Fruit fly (Drosophila melanogaster) whole organism, prepupa: ENCODE results near the gene CG17752.
A peak's percentile ranks its signal among the peaks of the same experiment; 100 is the strongest.

Experiments
- CG10631 ChIP-seq: fragments of 200-800 bp; sonication (Bioruptor generic); optimal IDR thresholded peaks from 2 replicates; lab custom pipeline; 2016; ENCODE audit warnings: missing biosample characterization, missing genetic modification characterization
- CG10669 ChIP-seq: fragments of 200-800 bp; sonication (Bioruptor generic); optimal IDR thresholded peaks from 3 replicates; lab custom pipeline; 2018; ENCODE audit warnings: missing biosample characterization, mild to moderate bottlenecking, missing genetic modification characterization, moderate library complexity
- CG11762 ChIP-seq: fragments of 200-800 bp; sonication (Bioruptor generic); optimal IDR thresholded peaks from 3 replicates; lab custom pipeline; 2016; ENCODE audit warnings: missing biosample characterization, missing genetic modification characterization; ENCODE audit not compliant: insufficient read depth
- CG1621 ChIP-seq: fragments of 200-800 bp; sonication (Bioruptor generic); optimal IDR thresholded peaks from 3 replicates; lab custom pipeline; 2018; ENCODE audit warnings: missing biosample characterization, mild to moderate bottlenecking, missing genetic modification characterization
- CG16779 ChIP-seq: fragments of 200-800 bp; sonication (Bioruptor generic); optimal IDR thresholded peaks from 3 replicates; lab custom pipeline; 2017; ENCODE audit warnings: missing biosample characterization, mild to moderate bottlenecking, missing genetic modification characterization
- CG31627 ChIP-seq: fragments of 200-800 bp; sonication (Bioruptor generic); optimal IDR thresholded peaks from 3 replicates; lab custom pipeline; 2016; ENCODE audit warnings: missing biosample characterization, missing genetic modification characterization
- CG34406 ChIP-seq: fragments of 200-800 bp; sonication (Bioruptor generic); optimal IDR thresholded peaks from 3 replicates; lab custom pipeline; 2016; ENCODE audit warnings: missing biosample characterization, missing genetic modification characterization
- CG3919 ChIP-seq: fragments of 200-800 bp; sonication (Bioruptor generic); optimal IDR thresholded peaks from 3 replicates; lab custom pipeline; 2016; ENCODE audit warnings: missing biosample characterization, missing genetic modification characterization
- CG6276 ChIP-seq: fragments of 200-800 bp; sonication (Bioruptor generic); optimal IDR thresholded peaks from 2 replicates; lab custom pipeline; 2017; ENCODE audit warnings: missing biosample characterization, mild to moderate bottlenecking, missing genetic modification characterization
- CG6792 ChIP-seq: fragments of 200-800 bp; sonication (Bioruptor generic); optimal IDR thresholded peaks from 3 replicates; lab custom pipeline; 2016; ENCODE audit warnings: missing biosample characterization, missing genetic modification characterization
- CG7368 ChIP-seq: fragments of 200-800 bp; sonication (Bioruptor generic); optimal IDR thresholded peaks from 3 replicates; lab custom pipeline; 2016; ENCODE audit warnings: missing biosample characterization, missing genetic modification characterization
- CG8119 ChIP-seq: fragments of 200-800 bp; sonication (Bioruptor generic); IDR thresholded peaks from 3 replicates; pipeline ENCODE4 v1.3.6; 2022; ENCODE audit warnings: missing biosample characterization, missing genetic modification characterization
- CG8319 ChIP-seq: fragments of 200-800 bp; sonication (Bioruptor generic); optimal IDR thresholded peaks from 3 replicates; lab custom pipeline; 2016; ENCODE audit warnings: missing biosample characterization, missing genetic modification characterization
- CG8632 ChIP-seq: fragments of 200-800 bp; sonication (Bioruptor generic); optimal IDR thresholded peaks from 3 replicates; lab custom pipeline; 2016; ENCODE audit warnings: missing biosample characterization, missing genetic modification characterization
- Eip78C ChIP-seq: fragments of 200-800 bp; sonication (Bioruptor generic); peaks from one replicate; lab custom pipeline; 2016; ENCODE audit warnings: missing biosample characterization, missing genetic modification characterization
- Ets96B ChIP-seq: fragments of 200-800 bp; optimal IDR thresholded peaks from 2 replicates; lab custom pipeline; 2019; ENCODE audit warnings: missing biosample characterization, mild to moderate bottlenecking, missing genetic modification characterization, moderate library complexity
- Hr38 ChIP-seq: sonication (Bioruptor generic); optimal IDR thresholded peaks from 2 replicates; lab custom pipeline; 2016; ENCODE audit warnings: missing biosample characterization, missing genetic modification characterization
- Hr39 ChIP-seq: fragments of 200-800 bp; sonication (Bioruptor generic); optimal IDR thresholded peaks from 2 replicates; lab custom pipeline; 2016; ENCODE audit warnings: missing biosample characterization, missing genetic modification characterization
- Hr4 ChIP-seq: fragments of 200-800 bp; sonication (Bioruptor generic); optimal IDR thresholded peaks from 3 replicates; lab custom pipeline; 2016; ENCODE audit warnings: missing biosample characterization, missing genetic modification characterization
- Lpt ChIP-seq: fragments of 200-800 bp; sonication (Bioruptor generic); optimal IDR thresholded peaks from 3 replicates; lab custom pipeline; 2016; ENCODE audit warnings: missing biosample characterization, missing genetic modification characterization
- Met ChIP-seq: fragments of 200-800 bp; sonication (Bioruptor generic); optimal IDR thresholded peaks from 3 replicates; lab custom pipeline; 2016; ENCODE audit warnings: missing biosample characterization, missing genetic modification characterization
- OdsH ChIP-seq: fragments of 200-800 bp; sonication (Bioruptor generic); optimal IDR thresholded peaks from 3 replicates; lab custom pipeline; 2016; ENCODE audit warnings: missing biosample characterization, missing genetic modification characterization
- Sox14 ChIP-seq: fragments of 200-800 bp; sonication (Bioruptor generic); optimal IDR thresholded peaks from 3 replicates; lab custom pipeline; 2016; ENCODE audit warnings: missing biosample characterization, missing genetic modification characterization
- Sox15 ChIP-seq: fragments of 200-800 bp; sonication (Bioruptor generic); optimal IDR thresholded peaks from 3 replicates; lab custom pipeline; 2016; ENCODE audit warnings: missing biosample characterization, missing genetic modification characterization
- achi ChIP-seq: fragments of 200-800 bp; sonication (Bioruptor generic); optimal IDR thresholded peaks from 3 replicates; lab custom pipeline; 2016; ENCODE audit warnings: missing biosample characterization, missing genetic modification characterization
- acj6 ChIP-seq: fragments of 200-800 bp; sonication (Bioruptor generic); optimal IDR thresholded peaks from 3 replicates; lab custom pipeline; 2016; ENCODE audit warnings: missing biosample characterization, missing genetic modification characterization
- cyc ChIP-seq: fragments of 200-800 bp; sonication (Bioruptor generic); optimal IDR thresholded peaks from 3 replicates; lab custom pipeline; 2016; ENCODE audit warnings: missing biosample characterization, missing genetic modification characterization
- dac ChIP-seq: fragments of 200-800 bp; sonication (Bioruptor generic); optimal IDR thresholded peaks from 2 replicates; lab custom pipeline; 2017; ENCODE audit warnings: missing biosample characterization, mild to moderate bottlenecking, missing genetic modification characterization
- dsx ChIP-seq: fragments of 200-800 bp; optimal IDR thresholded peaks from 3 replicates; lab custom pipeline; 2019; ENCODE audit warnings: missing biosample characterization, mild to moderate bottlenecking, missing genetic modification characterization, moderate library complexity; ENCODE audit not compliant: poor library complexity, severe bottlenecking
- eg ChIP-seq: fragments of 200-800 bp; sonication (Bioruptor generic); IDR thresholded peaks from 3 replicates; pipeline ENCODE4 v1.3.6; 2022; ENCODE audit warnings: missing biosample characterization, missing genetic modification characterization
- esn ChIP-seq: fragments of 200-800 bp; sonication (Bioruptor generic); optimal IDR thresholded peaks from 2 replicates; lab custom pipeline; 2016; ENCODE audit warnings: missing biosample characterization, mild to moderate bottlenecking, missing genetic modification characterization, moderate library complexity
- fkh ChIP-seq: fragments of 200-800 bp; sonication (Bioruptor generic); optimal IDR thresholded peaks from 3 replicates; lab custom pipeline; 2017; ENCODE audit warnings: missing biosample characterization, mild to moderate bottlenecking, missing genetic modification characterization, moderate library complexity
- lz ChIP-seq: fragments of 200-800 bp; sonication (Bioruptor generic); optimal IDR thresholded peaks from 3 replicates; lab custom pipeline; 2016; ENCODE audit warnings: missing biosample characterization, missing genetic modification characterization
- pdm3 ChIP-seq: fragments of 200-800 bp; sonication (Bioruptor generic); optimal IDR thresholded peaks from 3 replicates; lab custom pipeline; 2016; ENCODE audit warnings: missing biosample characterization, missing genetic modification characterization
- salr ChIP-seq, 2 experiments: fragments of 200-800 bp; sonication (Bioruptor generic); optimal IDR thresholded peaks; 3 replicates each; lab custom pipeline; 2016 to 2018; ENCODE audit warnings: missing biosample characterization in 2 of 2, missing genetic modification characterization in 2 of 2, mild to moderate bottlenecking in 1 of 2
- ss ChIP-seq, 2 experiments: fragments of 200-800 bp; sonication (Bioruptor generic); optimal IDR thresholded peaks; 2 replicates in 1 of 2; 3 replicates in 1 of 2; lab custom pipeline; 2017 to 2018; ENCODE audit warnings: mild to moderate bottlenecking in 2 of 2, missing biosample characterization in 2 of 2, missing genetic modification characterization in 2 of 2, moderate library complexity in 1 of 2
- topi ChIP-seq: fragments of 200-800 bp; sonication (Bioruptor generic); optimal IDR thresholded peaks from 3 replicates; lab custom pipeline; 2016; ENCODE audit warnings: missing biosample characterization, missing genetic modification characterization
- vri ChIP-seq: fragments of 200-800 bp; sonication (Bioruptor generic); optimal IDR thresholded peaks from 3 replicates; lab custom pipeline; 2016; ENCODE audit warnings: missing biosample characterization, mild to moderate bottlenecking, missing genetic modification characterization

Gene CG17752

DNA sequence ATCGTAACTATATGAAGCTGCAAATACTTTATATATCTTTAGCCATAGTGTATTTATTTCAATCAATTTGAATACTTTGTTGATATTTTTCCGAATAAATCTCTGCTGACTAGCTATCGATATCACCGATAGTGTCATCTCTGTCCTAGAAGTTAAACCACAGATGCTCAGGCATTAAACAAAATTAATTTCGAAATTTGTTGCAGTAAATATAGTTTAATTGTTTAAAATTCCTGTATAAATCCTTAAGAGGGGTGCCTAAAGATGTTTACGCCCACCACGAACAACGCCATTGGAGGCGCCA is 34.8 kb downstream of the CG17752 start, which contains the start of gene Nup58:
Gene Nup58, plus strand, starts transcription at position 126 of the 304 bp plus-strand sequence.
- TF ChIP-seq lz (GFP tag; lab: Kevin White, UChicago) = peak; percentile 10
- peak; percentile 30 for TF ChIP-seq dsx (GFP tag; lab: Kevin White, UChicago)
- TF ChIP-seq CG6792 = no peak
- TF ChIP-seq CG11762 (GFP tag; lab: Kevin White, UChicago) = no peak
- no peak for TF ChIP-seq CG8632 (GFP tag; lab: Kevin White, UChicago)
- TF ChIP-seq CG8119 (GFP tag; lab: Robert Waterston, UW) = no peak
- TF ChIP-seq Eip78C (GFP tag; lab: Kevin White, UChicago) = peak; percentile 22
- TF ChIP-seq CG31627 = peak; percentile 21
- TF ChIP-seq acj6 = no peak
- no peak for TF ChIP-seq CG10631 (GFP tag; lab: Kevin White, UChicago)
- peak; percentile 24 for TF ChIP-seq Hr39 (GFP tag; lab: Kevin White, UChicago)
- no peak for TF ChIP-seq salr (GFP tag; optimal IDR thresholded peaks at IDR 0.05; lab: Kevin White, UChicago)
- TF ChIP-seq eg (GFP tag; lab: Robert Waterston, UW) = 0 out of 3 replicates have a peak, but pooled peaks have one; percentile 17

DNA sequence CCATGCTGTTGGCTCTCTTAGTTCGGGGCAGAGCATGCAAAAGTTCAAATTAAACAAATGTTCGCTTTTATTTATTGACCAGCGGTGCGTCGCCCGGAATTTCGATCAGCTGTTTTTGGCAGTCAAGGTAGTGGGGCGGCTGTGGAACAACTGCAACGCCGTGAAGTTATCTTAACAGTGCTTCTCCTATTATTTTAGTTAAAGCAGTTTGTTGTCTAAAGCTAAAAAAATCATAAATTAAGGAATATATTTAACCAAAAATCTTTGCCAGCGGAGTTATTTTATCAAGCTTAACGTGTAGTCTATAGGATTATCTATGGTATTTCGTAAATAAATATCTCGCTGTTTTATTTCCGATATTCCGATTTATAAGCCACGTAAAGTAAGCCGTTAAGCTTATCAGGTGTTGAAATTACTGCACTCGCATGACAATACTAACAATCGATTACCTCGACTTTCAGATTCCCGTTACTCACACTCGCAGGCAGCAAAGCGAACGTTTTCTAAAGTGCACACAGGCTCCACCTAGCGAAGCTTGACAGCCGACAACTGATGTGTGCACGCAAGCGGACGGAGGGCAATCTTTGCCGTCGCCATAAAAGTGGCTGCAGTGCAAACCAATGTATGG is 38.4 kb downstream of the CG17752 start, which contains the start of the genes CG6195 and CG31220:
Gene CG6195, minus strand, starts transcription at position 122 of the 628 bp plus-strand sequence.
Gene CG31220, plus strand, starts transcription at position 199 of the 628 bp plus-strand sequence.
- TF ChIP-seq CG16779 (tag; lab: Kevin White, UChicago) (no peak), Eip78C (GFP tag; lab: Kevin White, UChicago) (peak; percentile 64), CG1621 (tag; lab: Kevin White, UChicago) (peak; percentile 37), fkh (GFP tag; lab: Kevin White, UChicago) (peak; percentile 80), esn (GFP tag; lab: Kevin White, UChicago) (peak; percentile 37), Ets96B (tag; lab: Kevin White, UChicago) (no peak), Hr38 (GFP tag; lab: Kevin White, UChicago) (no peak), topi (GFP tag; lab: Kevin White, UChicago) (peak; percentile 38), achi (GFP tag; lab: Kevin White, UChicago) (peak; percentile 88), ss (GFP tag; optimal IDR thresholded peaks at IDR 0.05; lab: Kevin White, UChicago) (peak in 1 of 2 experiments; percentile 5), CG34406 (GFP tag; lab: Kevin White, UChicago) (no peak), Hr39 (GFP tag; lab: Kevin White, UChicago) (peak; percentile 21), pdm3 (GFP tag; lab: Kevin White, UChicago) (peak; percentile 45), dac (GFP tag; lab: Kevin White, UChicago) (no peak), CG3919 (GFP tag; lab: Kevin White, UChicago) (no peak), CG8319 (no peak), Met (GFP tag; lab: Kevin White, UChicago) (peak; percentile 36), CG6276 (GFP tag; lab: Kevin White, UChicago) (no peak), cyc (GFP tag; lab: Kevin White, UChicago) (no peak), CG7368 (no peak)

DNA sequence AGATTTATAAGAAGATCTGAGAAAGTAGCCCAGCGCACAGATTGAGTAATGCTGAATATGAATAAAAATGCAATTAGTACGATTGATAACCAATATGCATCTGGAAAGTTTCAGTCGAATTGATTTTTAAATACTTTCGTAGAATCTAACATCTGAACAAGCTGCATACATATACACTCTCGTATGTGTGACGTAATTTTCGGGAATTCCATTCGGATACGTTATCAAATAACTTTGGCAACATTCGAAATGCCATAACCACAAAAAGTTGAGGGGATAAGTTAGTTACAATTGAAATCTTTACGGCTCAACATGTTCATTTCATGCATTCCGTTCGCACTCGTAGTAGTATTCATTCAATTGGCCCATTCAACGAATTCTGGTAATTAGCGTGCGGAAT is 40.7 kb downstream of the CG17752 start, which contains the start of gene CG31219:
Gene CG31219, plus strand, starts transcription at position 301 of the 400 bp plus-strand sequence.
- TF ChIP-seq Sox15 (GFP tag; lab: Kevin White, UChicago) (no peak), CG34406 (GFP tag; lab: Kevin White, UChicago) (no peak), CG10631 (GFP tag; lab: Kevin White, UChicago) (no peak), lz (GFP tag; lab: Kevin White, UChicago) (no peak), Met (GFP tag; lab: Kevin White, UChicago) (no peak), topi (GFP tag; lab: Kevin White, UChicago) (no peak), CG8632 (GFP tag; lab: Kevin White, UChicago) (no peak), pdm3 (GFP tag; lab: Kevin White, UChicago) (no peak), Hr4 (GFP tag; lab: Kevin White, UChicago) (no peak), Lpt (no peak), vri (GFP tag; lab: Kevin White, UChicago) (no peak), OdsH (no peak), Sox14 (GFP tag; lab: Kevin White, UChicago) (no peak), salr (GFP tag; optimal IDR thresholded peaks at IDR 0.05; lab: Kevin White, UChicago) (no peak), CG10669 (GFP tag; lab: Kevin White, UChicago) (no peak), esn (GFP tag; lab: Kevin White, UChicago) (no peak)
